Fruit fly (Drosophila melanogaster) S2 (cell line): ENCODE data around the gene nerfin-1.

ENCODE experiments used
- CG8478 ChIP-seq: fragments of >200 bp; optimal IDR thresholded peaks from 2 replicates; lab custom pipeline; 2018
- CTCF ChIP-seq, 2 experiments: fragments of >200 bp; optimal IDR thresholded peaks; 2 replicates each; lab custom pipeline; 2018

DNA sequence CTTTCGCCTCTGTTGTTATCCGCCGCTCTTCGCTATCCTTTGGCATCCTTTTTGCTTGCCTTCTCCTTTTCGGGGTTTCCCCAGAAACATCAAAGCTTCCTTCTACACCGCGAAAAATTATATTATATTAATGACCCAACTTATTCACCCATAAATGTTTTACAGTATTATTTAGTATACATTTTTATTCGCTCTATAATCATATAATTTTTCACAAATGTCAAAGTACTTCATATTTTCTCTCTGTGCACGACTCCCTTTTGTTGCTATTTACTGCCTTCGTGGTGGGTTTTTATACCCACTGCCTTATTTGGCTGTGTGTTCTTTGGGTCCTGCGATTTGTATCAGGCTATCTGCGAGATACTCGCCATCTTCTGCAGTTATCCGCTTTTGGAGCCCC is 8.3 kb downstream of the nerfin-1 start:
- TF ChIP-seq CTCF (optimal IDR thresholded peaks at IDR 0.05; lab: Kevin White, UChicago) (no peak), CG8478 (lab: Kevin White, UChicago) (no peak)
